Worm (Caenorhabditis elegans) whole organism, L3 larva: ENCODE data around the gene calu-1.

Experiments used
- R02D3.7 ChIP-seq: fragments of 150-350 bp; optimal IDR thresholded peaks from 2 replicates; lab custom pipeline; 2014; ENCODE audit warnings: missing biosample characterization, missing genetic modification characterization
- ZK546.5 ChIP-seq: sonication (generic microtip); optimal IDR thresholded peaks from 2 replicates; lab custom pipeline; 2017; ENCODE audit warnings: missing biosample characterization, missing genetic modification characterization
- aly-2 ChIP-seq: fragments of 150-350 bp; optimal IDR thresholded peaks from 2 replicates; lab custom pipeline; 2014; ENCODE audit warnings: missing biosample characterization, missing genetic modification characterization
- ama-1 ChIP-seq: fragments of 150-350 bp; optimal IDR thresholded peaks from 2 replicates; lab custom pipeline; 2018
- ceh-28 ChIP-seq: fragments of 150-350 bp; optimal IDR thresholded peaks from 2 replicates; lab custom pipeline; 2014; ENCODE audit warnings: missing biosample characterization, missing genetic modification reagents, missing genetic modification characterization
- ceh-82 ChIP-seq: fragments of 150-350 bp; optimal IDR thresholded peaks from 2 replicates; lab custom pipeline; 2014; ENCODE audit warnings: missing biosample characterization, missing genetic modification characterization
- ceh-9 ChIP-seq: sonication (generic microtip); optimal IDR thresholded peaks from 2 replicates; lab custom pipeline; 2018; ENCODE audit warnings: missing biosample characterization, missing genetic modification characterization
- daf-12 ChIP-seq: fragments of 150-350 bp; optimal IDR thresholded peaks from 2 replicates; lab custom pipeline; 2014; ENCODE audit warnings: missing biosample characterization, missing genetic modification reagents, missing genetic modification characterization
- elt-1 ChIP-seq: fragments of 150-350 bp; optimal IDR thresholded peaks from 2 replicates; lab custom pipeline; 2014; ENCODE audit warnings: missing biosample characterization, missing genetic modification characterization
- elt-2 ChIP-seq: sonication (generic microtip); optimal IDR thresholded peaks from 2 replicates; lab custom pipeline; 2016; ENCODE audit warnings: missing genetic modification reagents, mild to moderate bottlenecking, missing genetic modification characterization, missing compliant biosample characterization
- elt-3 ChIP-seq, 3 experiments: fragments of 150-350 bp in 1 of 3; sonication (generic microtip) in 2 of 3; optimal IDR thresholded peaks; 2 replicates in 2 of 3; 4 replicates in 1 of 3; lab custom pipeline; 2014 to 2017; ENCODE audit warnings: missing biosample characterization in 3 of 3, missing genetic modification characterization in 3 of 3
- eor-1 ChIP-seq, 2 experiments: fragments of 150-350 bp; optimal IDR thresholded peaks; 2 replicates each; lab custom pipeline; 2014 to 2018; ENCODE audit warnings: missing biosample characterization in 2 of 2, missing genetic modification characterization in 2 of 2
- fkh-10 ChIP-seq: sonication (generic microtip); optimal IDR thresholded peaks from 2 replicates; lab custom pipeline; 2017; ENCODE audit warnings: missing biosample characterization, missing genetic modification reagents, missing genetic modification characterization
- hmg-11 ChIP-seq: sonication (generic microtip); optimal IDR thresholded peaks from 2 replicates; lab custom pipeline; 2016; ENCODE audit warnings: missing genetic modification characterization, missing compliant biosample characterization
- lin-39 ChIP-seq: fragments of 150-350 bp; optimal IDR thresholded peaks from 2 replicates; lab custom pipeline; 2018; ENCODE audit warnings: missing biosample characterization, missing genetic modification reagents, missing genetic modification characterization
- lsy-12 ChIP-seq: sonication (generic microtip); optimal IDR thresholded peaks from 2 replicates; lab custom pipeline; 2016; ENCODE audit warnings: mild to moderate bottlenecking, missing genetic modification characterization, missing compliant biosample characterization
- mdl-1 ChIP-seq: fragments of 150-350 bp; optimal IDR thresholded peaks from 2 replicates; lab custom pipeline; 2014; ENCODE audit warnings: missing biosample characterization, missing genetic modification characterization
- nfya-1 ChIP-seq: sonication (generic microtip); optimal IDR thresholded peaks from 2 replicates; lab custom pipeline; 2017; ENCODE audit warnings: missing genetic modification characterization, mild to moderate bottlenecking, missing compliant biosample characterization, antibody characterized with exemption, moderate library complexity; ENCODE audit not compliant: insufficient read depth
- nhr-11 ChIP-seq: fragments of 150-350 bp; optimal IDR thresholded peaks from 2 replicates; lab custom pipeline; 2014; ENCODE audit warnings: missing biosample characterization, missing genetic modification characterization
- nhr-237 ChIP-seq: fragments of 150-350 bp; optimal IDR thresholded peaks from 2 replicates; lab custom pipeline; 2014; ENCODE audit warnings: missing biosample characterization, missing genetic modification characterization
- nhr-25 ChIP-seq: sonication (generic microtip); optimal IDR thresholded peaks from 2 replicates; lab custom pipeline; 2017; ENCODE audit warnings: missing biosample characterization, missing genetic modification characterization
- nhr-67 ChIP-seq: fragments of 150-350 bp; optimal IDR thresholded peaks from 2 replicates; lab custom pipeline; 2014; ENCODE audit warnings: missing biosample characterization, missing genetic modification characterization
- nhr-76 ChIP-seq: fragments of 150-350 bp; sonication (generic microtip); optimal IDR thresholded peaks from 5 replicates; lab custom pipeline; 2014; ENCODE audit warnings: missing biosample characterization, missing genetic modification characterization
- nhr-77 ChIP-seq: fragments of 150-350 bp; optimal IDR thresholded peaks from 2 replicates; lab custom pipeline; 2014; ENCODE audit warnings: missing biosample characterization, missing genetic modification characterization
- pqm-1 ChIP-seq: fragments of 150-350 bp; optimal IDR thresholded peaks from 2 replicates; lab custom pipeline; 2017; ENCODE audit warnings: missing biosample characterization, missing genetic modification characterization, inconsistent platforms
- tbx-2 ChIP-seq: sonication (generic microtip); optimal IDR thresholded peaks from 2 replicates; lab custom pipeline; 2016; ENCODE audit warnings: mild to moderate bottlenecking, missing genetic modification characterization, missing compliant biosample characterization
- unc-62 ChIP-seq: fragments of 150-350 bp; sonication (generic microtip); optimal IDR thresholded peaks from 4 replicates; lab custom pipeline; 2014; ENCODE audit warnings: missing biosample characterization, missing genetic modification reagents, missing genetic modification characterization
- zag-1 ChIP-seq: fragments of 150-350 bp; optimal IDR thresholded peaks from 2 replicates; lab custom pipeline; 2014; ENCODE audit warnings: missing biosample characterization, missing genetic modification characterization
- ztf-11 ChIP-seq: fragments of 150-350 bp; optimal IDR thresholded peaks from 2 replicates; lab custom pipeline; 2014; ENCODE audit warnings: missing biosample characterization, missing genetic modification characterization
- ztf-4 ChIP-seq: fragments of 150-350 bp; optimal IDR thresholded peaks from 2 replicates; lab custom pipeline; 2014; ENCODE audit warnings: missing biosample characterization, missing genetic modification characterization

Gene calu-1

DNA sequence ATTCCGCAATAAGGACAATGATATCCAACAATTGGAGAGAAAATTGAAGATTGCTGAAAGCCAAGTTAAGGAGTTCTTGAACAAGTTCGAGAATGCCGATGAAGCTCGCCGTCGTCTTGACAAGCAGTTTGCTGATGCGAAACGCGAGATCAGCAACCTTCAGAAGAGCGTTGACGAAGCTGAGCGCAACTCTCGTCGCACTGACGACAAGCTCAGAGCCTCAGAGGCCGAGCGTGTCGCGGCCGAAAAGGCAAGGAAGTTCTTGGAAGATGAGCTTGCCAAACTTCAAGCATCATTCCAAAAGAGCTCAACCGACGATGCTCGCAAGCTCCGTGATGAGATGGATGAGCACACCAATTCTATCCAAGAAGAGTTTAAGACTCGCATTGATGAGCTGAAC, 15.6 kb upstream of the calu-1 start:
- TF ChIP-seq elt-1 (tag; lab: Kevin White, UChicago) (no peak), ztf-4 (tag; lab: Kevin White, UChicago) (no peak), lsy-12 (tag; lab: Kevin White, UChicago) (no peak), nhr-76 (tag; lab: Kevin White, UChicago) (no peak)

DNA sequence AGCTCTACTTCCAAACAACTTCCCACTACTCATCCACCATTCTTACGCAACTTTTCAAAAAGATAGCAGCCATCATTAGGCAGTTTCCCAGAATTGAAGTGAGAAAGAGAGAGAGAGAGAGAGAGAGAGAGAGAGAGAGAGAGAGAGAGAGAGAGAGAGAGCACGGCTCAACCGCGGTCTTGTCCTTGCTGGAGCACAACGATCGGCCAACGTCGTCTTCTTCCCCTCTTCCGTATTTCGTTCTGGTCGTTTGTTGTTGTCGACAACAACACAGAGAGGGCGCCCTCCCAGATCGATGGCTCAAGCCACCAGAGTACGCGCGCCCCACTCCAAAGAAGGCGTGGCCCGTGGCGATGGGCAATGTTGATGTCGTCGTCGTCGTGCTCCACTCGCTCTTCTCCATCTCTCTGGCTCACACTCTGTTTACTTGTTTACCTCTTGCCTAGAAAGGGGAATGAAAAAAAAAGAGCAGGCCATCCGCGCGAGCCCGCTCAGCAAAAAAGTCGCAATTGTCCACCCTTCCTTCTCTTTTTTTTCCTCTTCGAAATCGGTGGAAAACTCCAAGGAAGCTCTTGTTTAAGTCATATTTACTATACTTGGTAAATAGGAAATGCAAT, 11.4 kb upstream of the calu-1 start:
- TF ChIP-seq tbx-2 (tag; lab: Kevin White, UChicago), result peak; percentile 39
- peak; percentile 89 for TF ChIP-seq lin-39 (tag; lab: Kevin White, UChicago)
- no peak for TF ChIP-seq lsy-12 (tag; lab: Kevin White, UChicago)
- TF ChIP-seq nhr-11 (tag; lab: Kevin White, UChicago), result peak; percentile 42
- no peak for TF ChIP-seq ztf-11 (tag; lab: Kevin White, UChicago)
- TF ChIP-seq nfya-1 (tag; lab: Kevin White, UChicago), result peak; percentile 67
- TF ChIP-seq nhr-67 (tag; lab: Kevin White, UChicago), result no peak
- peak; percentile 9 for TF ChIP-seq ceh-28 (tag; lab: Kevin White, UChicago)
- TF ChIP-seq hmg-11, result peak; percentile 37
- peak; percentile 63 for TF ChIP-seq zag-1 (tag; lab: Kevin White, UChicago)
- TF ChIP-seq pqm-1 (tag; lab: Kevin White, UChicago), result no peak

DNA sequence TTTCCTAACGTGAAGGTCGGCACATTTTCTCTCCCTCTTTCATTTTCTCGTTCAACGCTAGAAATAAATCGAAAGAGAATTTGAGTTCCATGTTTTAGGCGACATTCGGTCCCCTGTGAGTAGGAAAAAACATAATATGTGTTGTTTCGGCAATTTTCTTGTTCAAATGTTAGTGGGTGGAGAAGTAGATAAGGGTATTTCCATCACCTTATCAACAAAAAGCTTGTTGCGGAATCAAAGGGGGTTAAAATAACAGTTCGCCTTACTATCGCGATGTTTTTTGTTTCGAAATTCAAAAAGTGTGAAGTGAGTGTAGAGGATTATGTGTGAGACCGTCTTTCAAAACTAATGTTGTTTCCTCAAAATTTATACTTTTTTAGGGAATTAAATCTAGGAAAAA, 10.9 kb upstream of the calu-1 start:
- TF ChIP-seq unc-62 (GFP tag; lab: Kevin White, UChicago) (no peak), nhr-76 (tag; lab: Kevin White, UChicago) (no peak), ama-1 (lab: Kevin White, UChicago) (no peak), elt-2 (tag; lab: Kevin White, UChicago) (peak; percentile 56), fkh-10 (GFP tag; lab: Kevin White, UChicago) (no peak), aly-2 (tag; lab: Kevin White, UChicago) (no peak), nhr-25 (tag; lab: Kevin White, UChicago) (no peak), pqm-1 (tag; lab: Kevin White, UChicago) (peak; percentile 32), lin-39 (tag; lab: Kevin White, UChicago) (no peak), daf-12 (no peak), R02D3.7 (tag; lab: Kevin White, UChicago) (no peak), mdl-1 (tag; lab: Kevin White, UChicago) (no peak)

- TF ChIP-seq eor-1 (tag; optimal IDR thresholded peaks at IDR 0.05; lab: Kevin White, UChicago) (no peak), tbx-2 (tag; lab: Kevin White, UChicago) (no peak), ZK546.5 (no peak), hmg-11 (peak; percentile 24), ceh-9 (tag; lab: Kevin White, UChicago) (no peak), nhr-76 (tag; lab: Kevin White, UChicago) (no peak), nhr-237 (no peak), ceh-28 (tag; lab: Kevin White, UChicago) (no peak), nfya-1 (tag; lab: Kevin White, UChicago) (peak; percentile 61), ztf-11 (tag; lab: Kevin White, UChicago) (no peak), unc-62 (GFP tag; lab: Kevin White, UChicago) (peak; percentile 35), lin-39 (tag; lab: Kevin White, UChicago) (no peak), nhr-77 (tag; lab: Kevin White, UChicago) (no peak)
Measured at ce11 chrX:4981059-4981458, 10.3 kb upstream of the calu-1 start.

DNA sequence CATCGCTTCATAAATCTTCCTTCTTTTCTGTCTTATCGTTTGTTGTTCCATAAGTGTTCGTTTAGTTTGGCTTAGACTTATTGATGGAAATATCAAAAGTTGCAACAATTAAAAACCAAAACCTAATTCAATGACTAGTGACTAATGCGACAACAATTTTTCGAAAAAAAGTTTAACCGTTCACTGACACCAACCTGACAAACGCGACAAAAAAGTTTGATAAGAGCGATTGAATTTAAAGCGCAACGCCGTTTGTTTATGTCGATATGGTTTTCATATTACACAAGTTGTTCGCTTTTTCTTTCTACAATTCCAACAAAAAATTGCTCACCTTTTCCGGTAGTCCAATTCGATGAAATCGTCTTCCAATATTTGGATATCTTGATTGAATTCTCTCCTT, 8.3 kb upstream of the calu-1 start:
- TF ChIP-seq ceh-9 (tag; lab: Kevin White, UChicago), result no peak
- no peak for TF ChIP-seq ceh-82 (tag; lab: Kevin White, UChicago)
- no peak for TF ChIP-seq ama-1 (lab: Kevin White, UChicago)
- TF ChIP-seq elt-2 (tag; lab: Kevin White, UChicago), result peak; percentile 35
- TF ChIP-seq elt-3 (tag; optimal IDR thresholded peaks at IDR 0.05; lab: Kevin White, UChicago), result no peak
- no peak for TF ChIP-seq lsy-12 (tag; lab: Kevin White, UChicago)
- TF ChIP-seq elt-1 (tag; lab: Kevin White, UChicago), result no peak
- TF ChIP-seq lin-39 (tag; lab: Kevin White, UChicago), result no peak
